Worm (Caenorhabditis elegans) whole organism, early embryonic: Measurements from ENCODE around the gene C43G2.3.

Source experiments
- B0310.2 ChIP-seq: sonication (generic microtip); optimal IDR thresholded peaks from 2 replicates; lab custom pipeline; 2016; ENCODE audit warnings: mild to moderate bottlenecking, missing genetic modification characterization, missing compliant biosample characterization
- F13C5.2 ChIP-seq: sonication (generic microtip); optimal IDR thresholded peaks from 2 replicates; lab custom pipeline; 2017; ENCODE audit warnings: mild to moderate bottlenecking, missing genetic modification characterization, inconsistent platforms, missing compliant biosample characterization
- aly-1 ChIP-seq: sonication (generic microtip); optimal IDR thresholded peaks from 2 replicates; lab custom pipeline; 2016; ENCODE audit warnings: missing genetic modification characterization, missing compliant biosample characterization
- ama-1 ChIP-seq: fragments of 150-350 bp; optimal IDR thresholded peaks from 2 replicates; lab custom pipeline; 2014
- ceh-13 ChIP-seq: fragments of 200-800 bp; sonication (Bioruptor generic); optimal IDR thresholded peaks from 2 replicates; lab custom pipeline; 2018; ENCODE audit warnings: mild to moderate bottlenecking, missing genetic modification characterization, missing compliant biosample characterization
- ceh-36 ChIP-seq: sonication (generic microtip); optimal IDR thresholded peaks from 2 replicates; lab custom pipeline; 2016; ENCODE audit warnings: missing genetic modification characterization, inconsistent platforms, missing compliant biosample characterization
- ets-7 ChIP-seq: sonication (generic microtip); optimal IDR thresholded peaks from 2 replicates; lab custom pipeline; 2016; ENCODE audit warnings: missing genotype, missing genetic modification characterization, missing compliant biosample characterization
- flt-1 ChIP-seq: fragments of 200-800 bp; sonication (Bioruptor generic); IDR thresholded peaks from 2 replicates; pipeline ENCODE4 v1.3.6; 2022; ENCODE audit warnings: missing genetic modification characterization, missing compliant biosample characterization
- hmbx-1 ChIP-seq: sonication (generic microtip); optimal IDR thresholded peaks from 2 replicates; lab custom pipeline; 2016; ENCODE audit warnings: mild to moderate bottlenecking, missing genetic modification characterization, missing compliant biosample characterization
- hmg-4 ChIP-seq: fragments of 200-800 bp; sonication (Bioruptor generic); optimal IDR thresholded peaks from 2 replicates; lab custom pipeline; 2018; ENCODE audit warnings: mild to moderate bottlenecking, missing genetic modification characterization, missing compliant biosample characterization
- hnd-1 ChIP-seq: sonication (generic microtip); optimal IDR thresholded peaks from 2 replicates; lab custom pipeline; 2016; ENCODE audit warnings: missing genetic modification characterization, missing compliant biosample characterization
- pes-1 ChIP-seq: fragments of 200-800 bp; sonication (Bioruptor generic); IDR thresholded peaks from 2 replicates; pipeline ENCODE4 v1.3.6; 2022; ENCODE audit warnings: missing genetic modification reagents, missing genetic modification characterization, missing compliant biosample characterization
- scrt-1 ChIP-seq: fragments of 200-800 bp; sonication (Bioruptor generic); IDR thresholded peaks from 2 replicates; pipeline ENCODE4 v1.3.6; 2022; ENCODE audit warnings: missing genetic modification characterization, missing compliant biosample characterization
- sea-1 ChIP-seq: fragments of 200-800 bp; sonication (Bioruptor generic); conservative IDR thresholded peaks from 2 replicates; pipeline ENCODE4 v1.3.6; 2022; ENCODE audit warnings: missing genetic modification characterization, missing compliant biosample characterization
- tbx-11 ChIP-seq: fragments of 200-800 bp; sonication (Bioruptor generic); IDR thresholded peaks from 2 replicates; pipeline ENCODE4 v1.3.6; 2022; ENCODE audit warnings: missing genetic modification characterization, missing compliant biosample characterization
- tbx-37 ChIP-seq: fragments of 200-800 bp; sonication (Bioruptor generic); conservative IDR thresholded peaks from 2 replicates; pipeline ENCODE4 v1.3.6; 2022; ENCODE audit warnings: missing genetic modification reagents, missing genetic modification characterization, missing compliant biosample characterization
- tra-4 ChIP-seq: sonication (generic microtip); optimal IDR thresholded peaks from 2 replicates; lab custom pipeline; 2017; ENCODE audit warnings: missing genetic modification characterization, missing compliant biosample characterization

C43G2.3 gene

ce11 chrIV:6577914-6578313, at the start of gene C43G2.3:
C43G2.3 (plus strand) TSS chrIV:6578214.
- no peak for TF ChIP-seq hnd-1 (tag; lab: Kevin White, UChicago)
- no peak for TF ChIP-seq aly-1
- no peak for TF ChIP-seq tbx-11
- TF ChIP-seq tbx-37 (GFP tag; lab: Robert Waterston, UW): no peak
- TF ChIP-seq pes-1 (GFP tag; lab: Robert Waterston, UW): no peak
- no peak for TF ChIP-seq hmbx-1 (tag; lab: Kevin White, UChicago)
- no peak for TF ChIP-seq ceh-13
- TF ChIP-seq ets-7 (tag; lab: Kevin White, UChicago): no peak
- TF ChIP-seq ceh-36 (tag; lab: Kevin White, UChicago): no peak
- no peak for TF ChIP-seq F13C5.2 (tag; lab: Kevin White, UChicago)
- TF ChIP-seq scrt-1 (GFP tag; lab: Robert Waterston, UW): no peak
- TF ChIP-seq hmg-4 (GFP tag; lab: Kevin White, UChicago): no peak
- TF ChIP-seq flt-1: no peak
- TF ChIP-seq B0310.2 (tag; lab: Kevin White, UChicago): no peak
- TF ChIP-seq tra-4 (tag; lab: Kevin White, UChicago): no peak

DNA sequence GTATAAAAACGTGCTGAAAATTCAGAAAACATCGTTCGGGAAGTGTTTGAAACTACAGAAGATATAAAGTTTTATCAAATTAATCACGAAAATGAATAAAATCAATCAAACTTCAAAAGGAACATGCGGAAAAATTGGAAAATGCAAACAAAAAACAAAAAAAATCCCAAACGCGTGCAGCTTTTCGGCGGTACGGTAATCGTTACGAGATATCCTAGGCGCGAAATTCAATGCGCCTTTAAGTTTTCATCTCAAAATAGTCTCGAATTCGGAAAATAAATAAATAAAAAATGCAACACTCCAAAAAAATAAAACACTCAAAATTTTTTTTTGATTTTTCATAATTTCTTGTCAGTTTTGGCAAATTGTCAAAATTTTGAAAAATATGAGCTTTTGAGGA, 48.2 kb upstream of the C43G2.3 start:
- TF ChIP-seq hnd-1 (tag; lab: Kevin White, UChicago): no peak
- TF ChIP-seq tra-4 (tag; lab: Kevin White, UChicago): no peak
- TF ChIP-seq hmbx-1 (tag; lab: Kevin White, UChicago): no peak
- TF ChIP-seq pes-1 (GFP tag; lab: Robert Waterston, UW): no peak
- no peak for TF ChIP-seq B0310.2 (tag; lab: Kevin White, UChicago)
- TF ChIP-seq ceh-36 (tag; lab: Kevin White, UChicago): no peak
- TF ChIP-seq scrt-1 (GFP tag; lab: Robert Waterston, UW): no peak
- no peak for TF ChIP-seq ceh-13
- TF ChIP-seq tbx-37 (GFP tag; lab: Robert Waterston, UW): no peak
- TF ChIP-seq aly-1: no peak
- TF ChIP-seq ama-1 (lab: Kevin White, UChicago): no peak
- no peak for TF ChIP-seq F13C5.2 (tag; lab: Kevin White, UChicago)
- no peak for TF ChIP-seq sea-1
- TF ChIP-seq ets-7 (tag; lab: Kevin White, UChicago): no peak
- no peak for TF ChIP-seq hmg-4 (GFP tag; lab: Kevin White, UChicago)
- no peak for TF ChIP-seq tbx-11
- no peak for TF ChIP-seq flt-1

ce11 chrIV:6531450-6531849, 46.6 kb upstream of the C43G2.3 start, which contains the start of gene C01G5.4:
C01G5.4 (plus strand) TSS chrIV:6531750.
- TF ChIP-seq ceh-13: no peak
- TF ChIP-seq ama-1 (lab: Kevin White, UChicago): no peak
- TF ChIP-seq hmg-4 (GFP tag; lab: Kevin White, UChicago): no peak
- no peak for TF ChIP-seq tbx-11
- no peak for TF ChIP-seq aly-1
- TF ChIP-seq pes-1 (GFP tag; lab: Robert Waterston, UW): no peak
- TF ChIP-seq tbx-37 (GFP tag; lab: Robert Waterston, UW): no peak
- no peak for TF ChIP-seq F13C5.2 (tag; lab: Kevin White, UChicago)
- TF ChIP-seq scrt-1 (GFP tag; lab: Robert Waterston, UW): no peak
- no peak for TF ChIP-seq hnd-1 (tag; lab: Kevin White, UChicago)
- TF ChIP-seq sea-1: no peak
- no peak for TF ChIP-seq ceh-36 (tag; lab: Kevin White, UChicago)
- no peak for TF ChIP-seq ets-7 (tag; lab: Kevin White, UChicago)
- no peak for TF ChIP-seq flt-1
- TF ChIP-seq hmbx-1 (tag; lab: Kevin White, UChicago): no peak

- TF ChIP-seq scrt-1 (GFP tag; lab: Robert Waterston, UW) (no peak), tbx-11 (no peak), pes-1 (GFP tag; lab: Robert Waterston, UW) (no peak), hmbx-1 (tag; lab: Kevin White, UChicago) (no peak), ceh-36 (tag; lab: Kevin White, UChicago) (no peak), F13C5.2 (tag; lab: Kevin White, UChicago) (no peak), hmg-4 (GFP tag; lab: Kevin White, UChicago) (no peak), tra-4 (tag; lab: Kevin White, UChicago) (no peak), aly-1 (no peak), hnd-1 (tag; lab: Kevin White, UChicago) (no peak), ets-7 (tag; lab: Kevin White, UChicago) (no peak), B0310.2 (tag; lab: Kevin White, UChicago) (no peak), flt-1 (no peak), ceh-13 (no peak), ama-1 (lab: Kevin White, UChicago) (no peak), tbx-37 (GFP tag; lab: Robert Waterston, UW) (no peak), sea-1 (no peak)
These were observed 42.1 kb upstream of the C43G2.3 start, which contains the start of gene C01G5.3 for ce11 chrIV:6535908-6536307. C01G5.3 (plus strand) TSS chrIV:6536208.

- TF ChIP-seq hnd-1 (tag; lab: Kevin White, UChicago) (no peak), hmg-4 (GFP tag; lab: Kevin White, UChicago) (no peak), ceh-13 (no peak), tbx-11 (no peak), ama-1 (lab: Kevin White, UChicago) (no peak), tbx-37 (GFP tag; lab: Robert Waterston, UW) (no peak), F13C5.2 (tag; lab: Kevin White, UChicago) (no peak), aly-1 (no peak)
These were observed 36.6 kb upstream of the C43G2.3 start, which contains the start of gene C01G5.25 for ce11 chrIV:6541435-6541834. C01G5.25 (plus strand) TSS chrIV:6541684.

DNA sequence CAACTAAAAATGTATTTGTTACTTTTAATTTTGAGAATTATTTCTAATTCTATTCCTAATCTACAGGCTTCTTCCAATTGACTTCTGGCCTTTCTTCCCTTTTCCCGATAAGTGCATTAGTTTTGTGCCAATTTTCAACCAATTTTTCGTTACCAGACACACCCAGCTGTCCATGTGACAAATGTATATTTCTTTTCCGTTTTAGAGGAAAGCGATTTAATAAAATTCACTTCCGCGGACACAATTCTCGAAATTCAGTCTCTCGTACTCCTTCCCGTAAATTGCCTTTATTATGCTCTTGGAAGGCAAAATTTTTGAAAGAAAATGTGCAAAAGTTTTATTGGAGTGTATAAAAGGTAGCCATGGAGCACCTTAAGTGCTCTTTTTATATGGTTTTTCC, 35.1 kb upstream of the C43G2.3 start:
- TF ChIP-seq hmbx-1 (tag; lab: Kevin White, UChicago) (no peak), hmg-4 (GFP tag; lab: Kevin White, UChicago) (no peak), ets-7 (tag; lab: Kevin White, UChicago) (no peak), tbx-37 (GFP tag; lab: Robert Waterston, UW) (no peak), flt-1 (no peak), pes-1 (GFP tag; lab: Robert Waterston, UW) (no peak), scrt-1 (GFP tag; lab: Robert Waterston, UW) (no peak), ceh-36 (tag; lab: Kevin White, UChicago) (no peak), tra-4 (tag; lab: Kevin White, UChicago) (no peak), ceh-13 (no peak), B0310.2 (tag; lab: Kevin White, UChicago) (no peak)

ce11 chrIV:6547397-6547796, 30.6 kb upstream of the C43G2.3 start:
- TF ChIP-seq aly-1: no peak
- TF ChIP-seq pes-1 (GFP tag; lab: Robert Waterston, UW): no peak
- TF ChIP-seq ceh-13: no peak
- TF ChIP-seq flt-1: no peak
- TF ChIP-seq tbx-37 (GFP tag; lab: Robert Waterston, UW): no peak
- TF ChIP-seq hmg-4 (GFP tag; lab: Kevin White, UChicago): no peak
- no peak for TF ChIP-seq tbx-11
- TF ChIP-seq tra-4 (tag; lab: Kevin White, UChicago): no peak
- no peak for TF ChIP-seq B0310.2 (tag; lab: Kevin White, UChicago)
- TF ChIP-seq ama-1 (lab: Kevin White, UChicago): no peak
